Worm (Caenorhabditis elegans) whole organism, young adult: ENCODE measurements around the gene srab-22.

ENCODE experiments used
- C06A6.2 ChIP-seq: fragments of 200-800 bp; sonication (Bioruptor generic); conservative IDR thresholded peaks from 2 replicates; pipeline ENCODE4 v1.3.6; 2022; ENCODE audit warnings: missing genetic modification characterization, missing compliant biosample characterization
- F22D6.2 ChIP-seq: sonication (generic microtip); optimal IDR thresholded peaks from 2 replicates; lab custom pipeline; 2016; ENCODE audit warnings: mild to moderate bottlenecking, missing genetic modification characterization, missing compliant biosample characterization
- F23B12.7 ChIP-seq: sonication (generic microtip); optimal IDR thresholded peaks from 2 replicates; lab custom pipeline; 2017; ENCODE audit warnings: missing genetic modification characterization, mild to moderate bottlenecking, missing compliant biosample characterization, antibody characterized with exemption, moderate library complexity; ENCODE audit not compliant: insufficient read depth
- F33H1.4 ChIP-seq: fragments of 200-800 bp; sonication (Bioruptor generic); IDR thresholded peaks from 2 replicates; pipeline ENCODE4 v1.3.6; 2022; ENCODE audit warnings: missing genetic modification reagents, missing genetic modification characterization, missing compliant biosample characterization
- F37B4.10 ChIP-seq: fragments of 200-800 bp; sonication (Bioruptor generic); IDR thresholded peaks from 2 replicates; pipeline ENCODE4 v1.3.6; 2022; ENCODE audit warnings: missing genetic modification characterization, missing compliant biosample characterization
- F55B11.4 ChIP-seq: sonication (generic microtip); optimal IDR thresholded peaks from 2 replicates; lab custom pipeline; 2016; ENCODE audit warnings: missing compliant biosample characterization, missing genetic modification characterization, borderline replicate concordance; ENCODE audit not compliant: insufficient read depth
- F57A8.1 ChIP-seq: fragments of 200-800 bp; sonication (Bioruptor generic); optimal IDR thresholded peaks from 2 replicates; lab custom pipeline; 2018; ENCODE audit warnings: mild to moderate bottlenecking, missing genetic modification characterization, moderate library complexity, missing compliant biosample characterization
- Y53F4B.3 ChIP-seq: fragments of 200-800 bp; sonication (Bioruptor generic); IDR thresholded peaks from 2 replicates; pipeline ENCODE4 v1.3.6; 2022; ENCODE audit warnings: missing genetic modification reagents, missing genetic modification characterization, missing compliant biosample characterization
- akir-1 ChIP-seq: fragments of 200-800 bp; sonication (Bioruptor generic); optimal IDR thresholded peaks from 2 replicates; lab custom pipeline; 2018; ENCODE audit warnings: mild to moderate bottlenecking, missing genetic modification characterization, moderate library complexity, missing compliant biosample characterization
- aptf-3 ChIP-seq: fragments of 200-800 bp; sonication (Bioruptor generic); IDR thresholded peaks from 2 replicates; pipeline ENCODE4 v1.3.6; 2022; ENCODE audit warnings: missing genetic modification characterization, missing compliant biosample characterization
- atf-7 ChIP-seq: sonication (generic microtip); optimal IDR thresholded peaks from 2 replicates; lab custom pipeline; 2017; ENCODE audit warnings: mild to moderate bottlenecking, missing genetic modification characterization, missing compliant biosample characterization
- athp-1 ChIP-seq: sonication (generic microtip); optimal IDR thresholded peaks from 2 replicates; lab custom pipeline; 2017; ENCODE audit warnings: mild to moderate bottlenecking, missing genetic modification characterization, missing compliant biosample characterization
- attf-5 ChIP-seq: fragments of 200-800 bp; sonication (Bioruptor generic); optimal IDR thresholded peaks from 2 replicates; lab custom pipeline; 2018; ENCODE audit warnings: mild to moderate bottlenecking, missing genetic modification characterization, missing compliant biosample characterization
- bed-1 ChIP-seq: fragments of 200-800 bp; sonication (Bioruptor generic); IDR thresholded peaks from 2 replicates; pipeline ENCODE4 v1.3.6; 2022; ENCODE audit warnings: missing genetic modification reagents, missing genetic modification characterization, missing compliant biosample characterization
- ceh-40 ChIP-seq: fragments of 200-800 bp; sonication (Bioruptor generic); IDR thresholded peaks from 2 replicates; pipeline ENCODE4 v1.3.6; 2022; ENCODE audit warnings: missing genetic modification characterization, missing compliant biosample characterization
- ceh-79 ChIP-seq: sonication (generic microtip); optimal IDR thresholded peaks from 2 replicates; lab custom pipeline; 2017; ENCODE audit warnings: mild to moderate bottlenecking, missing genetic modification characterization, missing compliant biosample characterization
- dpl-1 ChIP-seq: fragments of 150-350 bp; optimal IDR thresholded peaks from 2 replicates; lab custom pipeline; 2014; ENCODE audit warnings: missing biosample characterization, missing genetic modification reagents, missing genetic modification characterization
- ekl-4 ChIP-seq: fragments of 200-800 bp; sonication (Bioruptor generic); IDR thresholded peaks from 2 replicates; pipeline ENCODE4 v1.3.6; 2022; ENCODE audit warnings: missing genetic modification reagents, missing genetic modification characterization, missing compliant biosample characterization
- gei-17 ChIP-seq: fragments of 200-800 bp; sonication (Bioruptor generic); optimal IDR thresholded peaks from 2 replicates; lab custom pipeline; 2018; ENCODE audit warnings: mild to moderate bottlenecking, missing genetic modification characterization, missing compliant biosample characterization
- hlh-12 ChIP-seq: sonication (generic microtip); optimal IDR thresholded peaks from 2 replicates; lab custom pipeline; 2016; ENCODE audit warnings: missing genetic modification characterization, missing compliant biosample characterization
- hlh-26 ChIP-seq: fragments of 200-800 bp; sonication (Bioruptor generic); conservative IDR thresholded peaks from 2 replicates; pipeline ENCODE4 v1.3.6; 2022; ENCODE audit warnings: missing genetic modification reagents, missing genetic modification characterization, missing compliant biosample characterization
- hmg-1.2 ChIP-seq: fragments of 200-800 bp; sonication (Bioruptor generic); IDR thresholded peaks from 2 replicates; pipeline ENCODE4 v1.3.6; 2022; ENCODE audit warnings: missing genetic modification reagents, missing genetic modification characterization, missing compliant biosample characterization
- let-526 ChIP-seq: fragments of 200-800 bp; sonication (Bioruptor generic); IDR thresholded peaks from 2 replicates; pipeline ENCODE4 v1.3.6; 2022; ENCODE audit warnings: missing genetic modification reagents, missing genetic modification characterization, missing compliant biosample characterization
- let-607 ChIP-seq, 2 experiments: fragments of 200-800 bp in 1 of 2; sonication (Bioruptor generic) in 1 of 2; sonication (generic microtip) in 1 of 2; optimal IDR thresholded peaks; 2 replicates each; lab custom pipeline; 2016 to 2018; ENCODE audit warnings: mild to moderate bottlenecking in 2 of 2, missing compliant biosample characterization in 2 of 2, missing genetic modification characterization in 2 of 2, moderate library complexity in 2 of 2, missing genotype in 1 of 2
- lin-26 ChIP-seq: fragments of 200-800 bp; sonication (Bioruptor generic); IDR thresholded peaks from 2 replicates; pipeline ENCODE4 v1.3.6; 2022; ENCODE audit warnings: missing genetic modification reagents, missing genetic modification characterization, missing compliant biosample characterization
- lin-54 ChIP-seq: fragments of 200-800 bp; sonication (Bioruptor generic); optimal IDR thresholded peaks from 2 replicates; lab custom pipeline; 2018; ENCODE audit warnings: mild to moderate bottlenecking, missing genetic modification characterization, missing compliant biosample characterization
- madf-10 ChIP-seq: sonication (generic microtip); optimal IDR thresholded peaks from 2 replicates; lab custom pipeline; 2016; ENCODE audit warnings: mild to moderate bottlenecking, missing genetic modification characterization, missing compliant biosample characterization
- madf-6 ChIP-seq: fragments of 200-800 bp; sonication (Bioruptor generic); IDR thresholded peaks from 2 replicates; pipeline ENCODE4 v1.3.6; 2022; ENCODE audit warnings: missing genetic modification reagents, missing genetic modification characterization, missing compliant biosample characterization
- mcd-1 ChIP-seq: fragments of 200-800 bp; sonication (Bioruptor generic); IDR thresholded peaks from 2 replicates; pipeline ENCODE4 v1.3.6; 2022; ENCODE audit warnings: missing genetic modification reagents, missing genetic modification characterization, missing compliant biosample characterization
- nhr-27 ChIP-seq: fragments of 200-800 bp; sonication (Bioruptor generic); optimal IDR thresholded peaks from 2 replicates; lab custom pipeline; 2018; ENCODE audit warnings: mild to moderate bottlenecking, missing genetic modification characterization, moderate library complexity, missing compliant biosample characterization
- sdz-38 ChIP-seq: sonication (generic microtip); optimal IDR thresholded peaks from 2 replicates; lab custom pipeline; 2016; ENCODE audit warnings: missing genotype, missing genetic modification characterization, missing compliant biosample characterization
- snpc-1.1 ChIP-seq: sonication (generic microtip); optimal IDR thresholded peaks from 2 replicates; lab custom pipeline; 2017; ENCODE audit warnings: missing genetic modification characterization, mild to moderate bottlenecking, missing compliant biosample characterization, antibody characterized with exemption, moderate library complexity, missing genotype, missing genetic modification reagents; ENCODE audit not compliant: insufficient read depth
- snpc-3.4 ChIP-seq: sonication (generic microtip); optimal IDR thresholded peaks from 2 replicates; lab custom pipeline; 2017; ENCODE audit warnings: missing genetic modification characterization, mild to moderate bottlenecking, missing compliant biosample characterization, antibody characterized with exemption, moderate library complexity, missing genotype, missing genetic modification reagents
- snpc-4 ChIP-seq, 5 experiments: fragments of 150-350 bp in 1 of 5; sonication (generic microtip) in 4 of 5; optimal IDR thresholded peaks; 2 replicates each; lab custom pipeline; 2014 to 2018; ENCODE audit warnings: missing genetic modification characterization in 5 of 5, missing biosample characterization in 3 of 5, antibody characterized with exemption in 2 of 5, mild to moderate bottlenecking in 2 of 5, missing compliant biosample characterization in 2 of 5, missing genotype in 2 of 5, moderate library complexity in 2 of 5, missing genetic modification reagents in 1 of 5
- somi-1 ChIP-seq: fragments of 200-800 bp; sonication (Bioruptor generic); optimal IDR thresholded peaks from 2 replicates; lab custom pipeline; 2018; ENCODE audit warnings: mild to moderate bottlenecking, missing genetic modification characterization, missing compliant biosample characterization
- tbp1 ChIP-seq: fragments of 200-800 bp; sonication (Bioruptor generic); optimal IDR thresholded peaks from 2 replicates; lab custom pipeline; 2018; ENCODE audit warnings: mild to moderate bottlenecking, missing genetic modification characterization, missing compliant biosample characterization
- ztf-22 ChIP-seq: fragments of 200-800 bp; sonication (Bioruptor generic); optimal IDR thresholded peaks from 2 replicates; lab custom pipeline; 2018; ENCODE audit warnings: mild to moderate bottlenecking, missing genetic modification characterization, moderate library complexity, missing compliant biosample characterization
- ztf-3 ChIP-seq: fragments of 200-800 bp; sonication (Bioruptor generic); optimal IDR thresholded peaks from 2 replicates; lab custom pipeline; 2018; ENCODE audit warnings: mild to moderate bottlenecking, missing genetic modification characterization, missing compliant biosample characterization
- ztf-6 ChIP-seq: fragments of 200-800 bp; sonication (Bioruptor generic); IDR thresholded peaks from 2 replicates; pipeline ENCODE4 v1.3.6; 2022; ENCODE audit warnings: missing genetic modification reagents, missing genetic modification characterization, missing compliant biosample characterization

The srab-22 gene

ce11 chrV:3445090-3445832 is 19.1 kb downstream of the srab-22 start:
- TF ChIP-seq C06A6.2 (GFP tag; lab: Robert Waterston, UW) (no peak), lin-26 (GFP tag; lab: Robert Waterston, UW) (0 out of 2 replicates have a peak, but pooled peaks have one; percentile 45)

DNA sequence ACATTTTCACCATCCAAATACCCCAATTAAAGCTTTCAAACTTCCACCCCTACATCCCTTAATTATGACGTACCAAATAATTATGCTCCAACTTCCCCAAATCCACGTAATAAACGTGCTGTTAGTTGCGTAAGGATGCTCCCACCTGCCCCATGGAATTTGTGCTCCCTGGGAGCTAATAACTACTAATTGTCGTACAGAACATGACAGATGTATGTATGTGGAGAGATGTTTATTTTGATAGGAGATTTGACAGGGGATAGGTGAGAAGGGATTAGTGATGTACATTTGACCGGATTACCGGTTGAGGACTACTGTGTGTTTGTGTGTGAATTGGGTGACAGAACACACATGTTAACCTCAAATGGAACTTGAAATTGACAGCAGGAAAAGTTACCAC is 23.6 kb downstream of the srab-22 start:
- TF ChIP-seq snpc-1.1 (tag; lab: Kevin White, UChicago) (no peak), Y53F4B.3 (GFP tag; lab: Robert Waterston, UW) (no peak), madf-10 (tag; lab: Kevin White, UChicago) (no peak), athp-1 (tag; lab: Kevin White, UChicago) (no peak), ekl-4 (no peak), hlh-12 (tag; lab: Kevin White, UChicago) (no peak), let-526 (GFP tag; lab: Robert Waterston, UW) (no peak), aptf-3 (no peak), snpc-3.4 (no peak), F37B4.10 (GFP tag; lab: Robert Waterston, UW) (no peak), madf-6 (GFP tag; lab: Robert Waterston, UW) (no peak), somi-1 (GFP tag; lab: Kevin White, UChicago) (no peak), ceh-40 (no peak)

ce11 chrV:3450351-3450750 is 24.2 kb downstream of the srab-22 start:
- TF ChIP-seq F23B12.7 (tag; lab: Kevin White, UChicago) (no peak), dpl-1 (no peak), ztf-6 (GFP tag; lab: Robert Waterston, UW) (no peak), C06A6.2 (GFP tag; lab: Robert Waterston, UW) (no peak), hlh-26 (no peak), akir-1 (GFP tag; lab: Kevin White, UChicago) (no peak), Y53F4B.3 (GFP tag; lab: Robert Waterston, UW) (no peak)

ce11 chrV:3451646-3452045 is 25.5 kb downstream of the srab-22 start:
- TF ChIP-seq mcd-1 (GFP tag; lab: Robert Waterston, UW) (no peak), hlh-26 (no peak), C06A6.2 (GFP tag; lab: Robert Waterston, UW) (no peak)

- no peak for TF ChIP-seq F33H1.4 (GFP tag; lab: Robert Waterston, UW)
- TF ChIP-seq ztf-22 (GFP tag; lab: Kevin White, UChicago), result no peak
- TF ChIP-seq ztf-3 (GFP tag; lab: Kevin White, UChicago), result no peak
- TF ChIP-seq lin-54, result no peak
- no peak for TF ChIP-seq nhr-27 (tag; lab: Kevin White, UChicago)
- no peak for TF ChIP-seq tbp1 (GFP tag; lab: Kevin White, UChicago)
- TF ChIP-seq sdz-38 (tag; lab: Kevin White, UChicago), result no peak
- TF ChIP-seq ceh-79 (tag; lab: Kevin White, UChicago), result no peak
- no peak for TF ChIP-seq F55B11.4 (tag; lab: Kevin White, UChicago)
- TF ChIP-seq atf-7 (tag; lab: Kevin White, UChicago), result no peak
- TF ChIP-seq F22D6.2, result no peak
- no peak for TF ChIP-seq snpc-4 (GFP tag; optimal IDR thresholded peaks at IDR 0.05; lab: Kevin White, UChicago)
- no peak for TF ChIP-seq snpc-4 (tag; optimal IDR thresholded peaks at IDR 0.05; lab: Kevin White, UChicago)
- no peak for TF ChIP-seq let-607 (tag; optimal IDR thresholded peaks at IDR 0.05; lab: Kevin White, UChicago)
- TF ChIP-seq hmg-1.2, result no peak
- no peak for TF ChIP-seq F57A8.1 (GFP tag; lab: Kevin White, UChicago)
- no peak for TF ChIP-seq attf-5
- no peak for TF ChIP-seq bed-1
- TF ChIP-seq Y53F4B.3 (GFP tag; lab: Robert Waterston, UW), result no peak
- no peak for TF ChIP-seq gei-17 (GFP tag; lab: Kevin White, UChicago)
- TF ChIP-seq mcd-1 (GFP tag; lab: Robert Waterston, UW), result no peak
Measured at ce11 chrV:3452489-3452888, 26.3 kb downstream of the srab-22 start.
